Fruit fly (Drosophila melanogaster) whole organism, embryonic: ENCODE measurements around the gene Lipt2.
A peak's percentile ranks its signal among the peaks of the same experiment; 100 is the strongest.

Experiments used
- Aef1 ChIP-seq: fragments of 200-800 bp; sonication (Bioruptor generic); IDR thresholded peaks from 3 replicates; pipeline ENCODE4 v1.3.6; 2022; ENCODE audit warnings: missing biosample characterization, missing genetic modification characterization
- Awh ChIP-seq: fragments of 200-800 bp; sonication (Bioruptor generic); IDR thresholded peaks from 2 replicates; pipeline ENCODE4, ENCODE4 v1.3.6; 2022; ENCODE audit warnings: missing biosample characterization, missing genetic modification characterization
- Bgb ChIP-seq: fragments of 200-800 bp; sonication (Bioruptor generic); IDR thresholded peaks from 2 replicates; pipeline ENCODE4 v1.3.6; 2022; ENCODE audit warnings: missing biosample characterization, missing genetic modification characterization; ENCODE audit not compliant: partially characterized antibody
- Blimp-1 ChIP-seq: fragments of 200-800 bp; sonication (Bioruptor generic); optimal IDR thresholded peaks from 3 replicates; lab custom pipeline; 2018; ENCODE audit warnings: missing biosample characterization, missing genetic modification characterization, mild to moderate bottlenecking, moderate library complexity, missing genetic modification reagents
- CG11093 ChIP-seq: fragments of 200-800 bp; sonication (Bioruptor generic); IDR thresholded peaks from 3 replicates; pipeline ENCODE4 v1.3.6; 2022; ENCODE audit warnings: missing biosample characterization, missing genetic modification characterization
- CG12659 ChIP-seq: fragments of 200-800 bp; sonication (Bioruptor generic); optimal IDR thresholded peaks from 3 replicates; lab custom pipeline; 2017; ENCODE audit warnings: mild to moderate bottlenecking, missing biosample characterization, missing genetic modification reagents, missing genetic modification characterization
- CG14710 ChIP-seq: fragments of 200-800 bp; sonication (Bioruptor generic); optimal IDR thresholded peaks from 3 replicates; lab custom pipeline; 2019; ENCODE audit warnings: missing biosample characterization, mild to moderate bottlenecking, missing genetic modification characterization, moderate library complexity
- CG15073 ChIP-seq: fragments of 200-800 bp; sonication (Bioruptor generic); optimal IDR thresholded peaks from 2 replicates; lab custom pipeline; 2016; ENCODE audit warnings: missing biosample characterization, missing genetic modification characterization
- CG3065 ChIP-seq: fragments of 200-800 bp; sonication (Bioruptor generic); optimal IDR thresholded peaks from 2 replicates; lab custom pipeline; 2016; ENCODE audit warnings: missing biosample characterization, missing genetic modification characterization
- CG32772 ChIP-seq: fragments of 200-800 bp; sonication (Bioruptor generic); IDR thresholded peaks from 2 replicates; pipeline ENCODE4 v1.3.6; 2022; ENCODE audit warnings: missing biosample characterization, missing genetic modification characterization
- CG3281 ChIP-seq: fragments of 200-800 bp; sonication (Bioruptor generic); optimal IDR thresholded peaks from 3 replicates; lab custom pipeline; 2017; ENCODE audit warnings: missing biosample characterization, mild to moderate bottlenecking, missing genetic modification characterization
- CG3847 ChIP-seq: fragments of 200-800 bp; sonication (Bioruptor generic); IDR thresholded peaks from 2 replicates; pipeline ENCODE4 v1.3.6; 2022; ENCODE audit warnings: missing biosample characterization, missing genetic modification characterization
- CG3995 ChIP-seq: fragments of 200-800 bp; sonication (Bioruptor generic); optimal IDR thresholded peaks from 3 replicates; lab custom pipeline; 2016; ENCODE audit warnings: missing biosample characterization, missing genetic modification characterization
- CG43689 ChIP-seq: fragments of 200-800 bp; sonication (Bioruptor generic); IDR thresholded peaks from 2 replicates; pipeline ENCODE4 v1.3.6; 2022; ENCODE audit warnings: missing biosample characterization, missing genetic modification characterization
- CG7928 ChIP-seq: fragments of 200-800 bp; sonication (Bioruptor generic); optimal IDR thresholded peaks from 2 replicates; lab custom pipeline; 2017; ENCODE audit warnings: missing biosample characterization, mild to moderate bottlenecking, missing genetic modification characterization
- CG8281 ChIP-seq: fragments of 200-800 bp; sonication (Bioruptor generic); optimal IDR thresholded peaks from 2 replicates; lab custom pipeline; 2018; ENCODE audit warnings: missing biosample characterization, mild to moderate bottlenecking, missing genetic modification characterization, moderate library complexity
- CG8290 ChIP-seq, 3 experiments: fragments of 200-800 bp; sonication (Bioruptor generic); optimal IDR thresholded peaks; 2 replicates each; lab custom pipeline; 2016 to 2019; ENCODE audit warnings: missing biosample characterization in 3 of 3, missing genetic modification characterization in 3 of 3, mild to moderate bottlenecking in 2 of 3, moderate library complexity in 1 of 3
- CTCF ChIP-seq: fragments of 200-800 bp; sonication (Bioruptor generic); optimal IDR thresholded peaks from 2 replicates; lab custom pipeline; 2017; ENCODE audit warnings: missing biosample characterization, mild to moderate bottlenecking, missing genetic modification characterization, moderate library complexity
- CkIIα-i1 ChIP-seq: fragments of 200-800 bp; sonication (Bioruptor generic); IDR thresholded peaks from 2 replicates; pipeline ENCODE4 v1.3.6; 2022; ENCODE audit warnings: missing biosample characterization, missing genetic modification characterization
- Dll ChIP-seq: fragments of 200-800 bp; sonication (Bioruptor generic); IDR thresholded peaks from 4 replicates; pipeline ENCODE4 v1.3.6; 2022; ENCODE audit warnings: missing biosample characterization, missing genetic modification characterization; ENCODE audit not compliant: partially characterized antibody
- Dp ChIP-seq: fragments of 200-800 bp; sonication (Bioruptor generic); optimal IDR thresholded peaks from 2 replicates; lab custom pipeline; 2018; ENCODE audit warnings: missing biosample characterization, mild to moderate bottlenecking, missing genetic modification characterization, moderate library complexity
- Drgx ChIP-seq: fragments of 200-800 bp; sonication (Bioruptor generic); IDR thresholded peaks from 2 replicates; pipeline ENCODE4 v1.3.6; 2022; ENCODE audit warnings: missing biosample characterization, missing genetic modification characterization
- HHEX ChIP-seq: fragments of 200-800 bp; sonication (Bioruptor generic); optimal IDR thresholded peaks from 3 replicates; lab custom pipeline; 2017; ENCODE audit warnings: missing biosample characterization, mild to moderate bottlenecking, missing genetic modification characterization, missing genetic modification reagents
- HmgZ ChIP-seq: fragments of 200-800 bp; sonication (Bioruptor generic); optimal IDR thresholded peaks from 2 replicates; lab custom pipeline; 2018; ENCODE audit warnings: missing biosample characterization, mild to moderate bottlenecking, missing genetic modification characterization
- Hr3 ChIP-seq: fragments of 200-800 bp; sonication (Bioruptor generic); optimal IDR thresholded peaks from 3 replicates; lab custom pipeline; 2016; ENCODE audit warnings: missing biosample characterization, missing genetic modification characterization
- Med ChIP-seq: fragments of 200-800 bp; sonication (Bioruptor generic); peaks from one replicate; lab custom pipeline; 2016; ENCODE audit warnings: missing biosample characterization, missing genetic modification characterization, mild to moderate bottlenecking, inconsistent platforms, moderate library complexity
- Trl ChIP-seq, 3 experiments: fragments of >200 bp in 2 of 3; fragments of 200-800 bp in 1 of 3; sonication (Bioruptor generic) in 1 of 3; optimal IDR thresholded peaks; 2 replicates in 1 of 3; 3 replicates in 2 of 3; lab custom pipeline; 2016 to 2017; ENCODE audit warnings: missing biosample characterization in 1 of 3, missing genetic modification characterization in 1 of 3
- Xbp1 ChIP-seq: fragments of 200-800 bp; sonication (Bioruptor generic); optimal IDR thresholded peaks from 3 replicates; lab custom pipeline; 2016; ENCODE audit warnings: missing biosample characterization, mild to moderate bottlenecking, missing genetic modification characterization
- ac ChIP-seq: fragments of 200-800 bp; sonication (Bioruptor generic); optimal IDR thresholded peaks from 3 replicates; lab custom pipeline; 2017; ENCODE audit warnings: missing biosample characterization, mild to moderate bottlenecking, missing genetic modification characterization
- bigmax ChIP-seq: fragments of 200-800 bp; sonication (Bioruptor generic); optimal IDR thresholded peaks from 2 replicates; lab custom pipeline; 2018; ENCODE audit warnings: missing biosample characterization, mild to moderate bottlenecking, missing genetic modification characterization
- bowl ChIP-seq: fragments of 200-800 bp; sonication (Bioruptor generic); IDR thresholded peaks from 2 replicates; pipeline ENCODE4 v1.3.6; 2022; ENCODE audit warnings: missing biosample characterization, missing genetic modification characterization
- caup ChIP-seq: fragments of 200-800 bp; sonication (Bioruptor generic); optimal IDR thresholded peaks from 3 replicates; lab custom pipeline; 2017; ENCODE audit warnings: missing biosample characterization, mild to moderate bottlenecking, missing genetic modification characterization, moderate library complexity; ENCODE audit not compliant: severe bottlenecking
- en ChIP-seq: fragments of 200-800 bp; sonication (Bioruptor generic); optimal IDR thresholded peaks from 2 replicates; lab custom pipeline; 2016; ENCODE audit warnings: missing biosample characterization, missing genetic modification characterization
- ewg ChIP-seq: fragments of 200-800 bp; sonication (Bioruptor generic); optimal IDR thresholded peaks from 3 replicates; lab custom pipeline; 2017; ENCODE audit warnings: mild to moderate bottlenecking, missing biosample characterization, missing genetic modification reagents, missing genetic modification characterization
- fd96Cb ChIP-seq: fragments of 200-800 bp; sonication (Bioruptor generic); optimal IDR thresholded peaks from 2 replicates; lab custom pipeline; 2018; ENCODE audit warnings: missing biosample characterization, mild to moderate bottlenecking, missing genetic modification characterization, moderate library complexity
- mam ChIP-seq: fragments of 200-800 bp; sonication (Bioruptor generic); optimal IDR thresholded peaks from 3 replicates; lab custom pipeline; 2016; ENCODE audit warnings: missing biosample characterization, missing genetic modification characterization
- otp ChIP-seq: fragments of 200-800 bp; sonication (Bioruptor generic); IDR thresholded peaks from 3 replicates; pipeline ENCODE4, ENCODE4 v1.3.6; 2022; ENCODE audit warnings: missing biosample characterization, missing genetic modification characterization
- phol ChIP-seq: fragments of 200-800 bp; sonication (Bioruptor generic); optimal IDR thresholded peaks from 3 replicates; lab custom pipeline; 2018; ENCODE audit warnings: missing biosample characterization, mild to moderate bottlenecking, missing genetic modification characterization, moderate library complexity
- pita ChIP-seq: fragments of 200-800 bp; sonication (Bioruptor generic); optimal IDR thresholded peaks from 2 replicates; lab custom pipeline; 2017; ENCODE audit warnings: missing biosample characterization, mild to moderate bottlenecking, missing genetic modification characterization
- pzg ChIP-seq: fragments of 200-800 bp; sonication (Bioruptor generic); optimal IDR thresholded peaks from 3 replicates; lab custom pipeline; 2018; ENCODE audit warnings: missing biosample characterization, mild to moderate bottlenecking, missing genetic modification characterization, moderate library complexity
- row ChIP-seq: fragments of 200-800 bp; sonication (Bioruptor generic); IDR thresholded peaks from 3 replicates; pipeline ENCODE4 v1.3.6; 2022; ENCODE audit warnings: missing biosample characterization, missing genetic modification characterization
- sc ChIP-seq, 3 experiments: fragments of >200 bp in 2 of 3; fragments of 200-800 bp in 1 of 3; sonication (Bioruptor generic) in 1 of 3; optimal IDR thresholded peaks; 2 replicates in 2 of 3; 3 replicates in 1 of 3; lab custom pipeline; 2017; ENCODE audit warnings: mild to moderate bottlenecking in 1 of 3, missing biosample characterization in 1 of 3, missing genetic modification characterization in 1 of 3, missing genetic modification reagents in 1 of 3
- shn ChIP-seq: fragments of 200-800 bp; sonication (Bioruptor generic); optimal IDR thresholded peaks from 3 replicates; lab custom pipeline; 2016; ENCODE audit warnings: missing biosample characterization, missing genetic modification characterization
- vnd ChIP-seq: fragments of 200-800 bp; sonication (Bioruptor generic); IDR thresholded peaks from 3 replicates; pipeline ENCODE4 v1.3.6; 2022; ENCODE audit warnings: missing biosample characterization, missing genetic modification characterization; ENCODE audit not compliant: partially characterized antibody
- yki ChIP-seq: fragments of >200 bp; optimal IDR thresholded peaks from 3 replicates; lab custom pipeline; 2018
- zfh1 ChIP-seq: fragments of 200-800 bp; sonication (Bioruptor generic); IDR thresholded peaks from 3 replicates; pipeline ENCODE4 v1.3.6; 2022; ENCODE audit warnings: missing biosample characterization, missing genetic modification characterization

The Lipt2 gene

DNA sequence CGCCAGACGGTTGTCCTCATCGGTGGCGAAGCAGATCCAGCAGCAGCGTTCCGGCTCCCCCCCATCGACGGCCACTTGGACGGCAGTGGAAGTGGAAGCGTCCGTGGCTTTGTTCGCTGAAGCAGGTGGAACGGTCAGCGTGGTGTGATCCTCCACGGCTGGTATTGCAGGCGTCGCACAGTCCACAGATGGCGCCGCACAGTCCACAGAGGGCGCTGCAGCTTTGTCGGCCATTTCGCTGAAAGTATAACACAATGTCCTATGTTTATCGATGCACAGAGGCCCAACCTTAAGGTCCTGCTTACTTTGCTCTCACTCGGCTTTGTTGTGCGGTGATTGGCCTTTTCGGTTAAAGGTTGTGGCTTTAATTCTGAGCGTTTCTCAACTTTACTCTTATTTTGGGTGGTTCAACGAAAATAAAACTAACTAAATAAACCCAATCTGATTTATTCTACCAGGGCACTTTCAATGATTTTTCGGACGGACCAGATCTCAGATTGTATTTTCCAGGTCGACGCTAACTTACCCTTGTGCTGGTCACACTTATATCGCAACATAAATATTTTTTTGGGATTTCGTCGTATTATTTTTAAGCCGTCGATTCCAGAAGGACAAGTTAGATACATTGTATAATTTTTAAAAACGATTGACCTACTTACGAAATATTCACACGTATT, 39.6 kb downstream of the Lipt2 start, which contains the start of gene CG9855 (continued):
- TF ChIP-seq Blimp-1 (GFP tag; lab: Kevin White, UChicago), result peak; percentile 34
- TF ChIP-seq CTCF (GFP tag; lab: Kevin White, UChicago), result peak; percentile 91
- peak; percentile 49 for TF ChIP-seq row (GFP tag; lab: Robert Waterston, UW)
- no peak for TF ChIP-seq caup
- peak; percentile 24 for TF ChIP-seq CG8290 (GFP tag; optimal IDR thresholded peaks at IDR 0.05; lab: Kevin White, UChicago)
- peak in 1 of 2 experiments; percentile 20 for TF ChIP-seq CG8290 (tag; optimal IDR thresholded peaks at IDR 0.05; lab: Kevin White, UChicago)
- TF ChIP-seq yki (lab: Kevin White, UChicago), result no peak
- peak; percentile 16; the same call in 1 of the 2 replicates for TF ChIP-seq CG3847
- peak; percentile 43 for TF ChIP-seq CG14710
- TF ChIP-seq CG7928, result peak; percentile 66
- TF ChIP-seq CG12659 (GFP tag; lab: Kevin White, UChicago), result peak; percentile 68
- TF ChIP-seq CG15073 (GFP tag; lab: Kevin White, UChicago), result no peak
- no peak for TF ChIP-seq Awh
- no peak for TF ChIP-seq vnd (GFP tag; lab: Robert Waterston, UW)
- no peak for TF ChIP-seq HHEX
- TF ChIP-seq CG3995, result peak; percentile 85
- TF ChIP-seq mam (GFP tag; lab: Kevin White, UChicago), result no peak
- 0 out of 4 replicates have a peak, but pooled peaks have one; percentile 41 for TF ChIP-seq Dll (GFP tag; lab: Robert Waterston, UW)
- peak; percentile 13; the same call in 1 of the 2 replicates for TF ChIP-seq Bgb (GFP tag; lab: Robert Waterston, UW)
- TF ChIP-seq, all 482 proteins: peak for 65

DNA sequence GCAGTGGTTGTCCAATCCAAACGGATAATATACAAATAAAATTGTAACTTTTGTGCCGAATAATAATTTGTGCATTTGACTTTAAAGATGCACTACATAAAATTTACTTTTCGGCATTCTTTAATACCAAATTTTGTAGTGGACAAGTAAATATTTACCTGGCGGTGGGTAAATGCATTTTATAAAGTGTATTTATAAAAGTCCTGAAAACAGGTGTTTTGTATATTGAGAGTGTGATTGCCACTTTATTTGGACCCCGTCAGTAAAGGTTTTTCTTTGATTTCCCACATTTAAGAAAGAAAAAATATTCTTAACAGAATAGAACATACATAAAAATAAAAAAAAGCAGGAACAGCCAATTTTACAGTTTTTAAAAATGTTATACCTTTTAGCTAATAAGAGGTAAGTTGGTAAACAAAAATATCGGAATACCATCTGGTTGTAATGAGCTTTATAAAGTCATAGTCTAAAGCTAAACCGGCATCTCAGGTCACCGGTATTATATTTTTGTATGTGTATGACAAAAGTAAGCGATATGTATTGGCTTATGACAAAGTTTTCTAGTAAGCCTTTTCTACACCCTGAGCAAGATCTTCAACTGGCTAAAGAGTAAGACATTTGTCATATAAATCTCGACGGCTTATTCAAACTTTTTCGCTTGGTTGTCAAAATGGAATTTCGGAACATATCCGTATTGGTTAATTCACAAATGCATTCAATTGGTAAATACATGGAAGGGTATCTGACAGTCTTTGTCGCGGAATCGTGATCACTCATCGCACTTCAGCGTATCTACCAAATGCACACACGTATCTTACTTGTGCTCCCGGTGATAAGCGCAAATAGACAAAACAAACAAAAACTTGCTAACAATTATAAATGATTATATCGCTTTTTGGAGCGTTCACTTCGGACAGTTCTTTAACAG, 42.2 kb downstream of the Lipt2 start:
- TF ChIP-seq pzg (GFP tag; lab: Kevin White, UChicago) (peak; percentile 13), CG11093 (peak; percentile 83), phol (tag; lab: Kevin White, UChicago) (peak; percentile 86), CG32772 (GFP tag; lab: Robert Waterston, UW) (peak; percentile 86), Hr3 (GFP tag; lab: Kevin White, UChicago) (peak; percentile 76), fd96Cb (tag; lab: Kevin White, UChicago) (peak; percentile 84), pita (no peak), shn (peak; percentile 69), otp (peak; percentile 75; the same call in 2 of the 3 replicates), HmgZ (tag; lab: Kevin White, UChicago) (peak; percentile 92), bowl (GFP tag; lab: Robert Waterston, UW) (peak; percentile 73; the same call in 1 of the 2 replicates), en (peak; percentile 73), Dp (GFP tag; lab: Kevin White, UChicago) (no peak), Med (GFP tag; lab: Kevin White, UChicago) (peak; percentile 98), ewg (GFP tag; lab: Kevin White, UChicago) (peak; percentile 77), Aef1 (GFP tag; lab: Robert Waterston, UW) (peak; percentile 83), bigmax (GFP tag; lab: Kevin White, UChicago) (no peak), Drgx (GFP tag; lab: Robert Waterston, UW) (peak; percentile 95), zfh1 (GFP tag; lab: Robert Waterston, UW) (peak; percentile 87), CG8281 (tag; lab: Kevin White, UChicago) (peak; percentile 57), CG3281 (GFP tag; lab: Kevin White, UChicago) (peak; percentile 87), CG3065 (GFP tag; lab: Kevin White, UChicago) (peak; percentile 57), sc (optimal IDR thresholded peaks at IDR 0.05; lab: Kevin White, UChicago) (no peak), sc (GFP tag; optimal IDR thresholded peaks at IDR 0.05; lab: Kevin White, UChicago) (peak; percentile 47), ac (no peak), Trl (optimal IDR thresholded peaks at IDR 0.05; lab: Kevin White, UChicago) (no peak), Trl (GFP tag; optimal IDR thresholded peaks at IDR 0.05; lab: Kevin White, UChicago) (peak; percentile 87), CG43689 (peak; percentile 70), CkIIα-i1 (GFP tag; lab: Robert Waterston, UW) (no peak), Xbp1 (GFP tag; lab: Kevin White, UChicago) (peak; percentile 87)
